ENCODE assay signal across 2 worm cellular contexts in genomic region chrIII:8980892-8981291, ce11.
TF ChIP-seq lines count a peak whose summit lies in the region.

No protein-coding gene starts in this region.

TF ChIP-seq in whole organism, L3 larva, 47 proteins besides CTCF, POLR2A, EP300 and RAD21:
- TF ChIP-seq lin-39 (tag; optimal IDR thresholded peaks at IDR 0.05; lab: Kevin White, UChicago) (no peak), ama-1 (optimal IDR thresholded peaks at IDR 0.05; lab: Kevin White, UChicago) (no peak), ZK546.5 (tag; optimal IDR thresholded peaks at IDR 0.05; lab: Kevin White, UChicago) (no peak), egl-5 (tag; optimal IDR thresholded peaks at IDR 0.05; lab: Kevin White, UChicago) (no peak), daf-12 (tag; optimal IDR thresholded peaks at IDR 0.05; lab: Kevin White, UChicago) (no peak), nhr-43 (tag; optimal IDR thresholded peaks at IDR 0.05; lab: Kevin White, UChicago; ENCODE audit: poor library complexity, severe bottlenecking) (peak; percentile 52), elt-1 (tag; optimal IDR thresholded peaks at IDR 0.05; lab: Kevin White, UChicago) (no peak), nhr-67 (tag; optimal IDR thresholded peaks at IDR 0.05; lab: Kevin White, UChicago) (no peak)

TF ChIP-seq in whole organism, L4 larva, 104 proteins besides CTCF, POLR2A, EP300 and RAD21:
- peak; percentile 84 for TF ChIP-seq aha-1 (tag; lab: Kevin White, UChicago)
- peak in 1 of 2 experiments; percentile 91 for TF ChIP-seq unc-62 (GFP tag; optimal IDR thresholded peaks at IDR 0.05 in 1 of 2; lab: Kevin White, UChicago)
- TF ChIP-seq unc-62 (tag; optimal IDR thresholded peaks at IDR 0.05; lab: Kevin White, UChicago): no peak
- TF ChIP-seq nhr-102 (tag; optimal IDR thresholded peaks at IDR 0.05; lab: Kevin White, UChicago): no peak
